Worm (Caenorhabditis elegans) whole organism, early embryonic: ENCODE results near the gene F18C5.10.
A peak's percentile ranks its signal among the peaks of the same experiment; 100 is the strongest.

Source experiments
- B0310.2 ChIP-seq: sonication (generic microtip); optimal IDR thresholded peaks from 2 replicates; lab custom pipeline; 2016; ENCODE audit warnings: mild to moderate bottlenecking, missing genetic modification characterization, missing compliant biosample characterization
- F13C5.2 ChIP-seq: sonication (generic microtip); optimal IDR thresholded peaks from 2 replicates; lab custom pipeline; 2017; ENCODE audit warnings: mild to moderate bottlenecking, missing genetic modification characterization, inconsistent platforms, missing compliant biosample characterization
- aly-1 ChIP-seq: sonication (generic microtip); optimal IDR thresholded peaks from 2 replicates; lab custom pipeline; 2016; ENCODE audit warnings: missing genetic modification characterization, missing compliant biosample characterization
- ama-1 ChIP-seq: fragments of 150-350 bp; optimal IDR thresholded peaks from 2 replicates; lab custom pipeline; 2014
- ceh-13 ChIP-seq: fragments of 200-800 bp; sonication (Bioruptor generic); optimal IDR thresholded peaks from 2 replicates; lab custom pipeline; 2018; ENCODE audit warnings: mild to moderate bottlenecking, missing genetic modification characterization, missing compliant biosample characterization
- ceh-36 ChIP-seq: sonication (generic microtip); optimal IDR thresholded peaks from 2 replicates; lab custom pipeline; 2016; ENCODE audit warnings: missing genetic modification characterization, inconsistent platforms, missing compliant biosample characterization
- ets-7 ChIP-seq: sonication (generic microtip); optimal IDR thresholded peaks from 2 replicates; lab custom pipeline; 2016; ENCODE audit warnings: missing genotype, missing genetic modification characterization, missing compliant biosample characterization
- flt-1 ChIP-seq: fragments of 200-800 bp; sonication (Bioruptor generic); IDR thresholded peaks from 2 replicates; pipeline ENCODE4 v1.3.6; 2022; ENCODE audit warnings: missing genetic modification characterization, missing compliant biosample characterization
- hmbx-1 ChIP-seq: sonication (generic microtip); optimal IDR thresholded peaks from 2 replicates; lab custom pipeline; 2016; ENCODE audit warnings: mild to moderate bottlenecking, missing genetic modification characterization, missing compliant biosample characterization
- hmg-4 ChIP-seq: fragments of 200-800 bp; sonication (Bioruptor generic); optimal IDR thresholded peaks from 2 replicates; lab custom pipeline; 2018; ENCODE audit warnings: mild to moderate bottlenecking, missing genetic modification characterization, missing compliant biosample characterization
- hnd-1 ChIP-seq: sonication (generic microtip); optimal IDR thresholded peaks from 2 replicates; lab custom pipeline; 2016; ENCODE audit warnings: missing genetic modification characterization, missing compliant biosample characterization
- pes-1 ChIP-seq: fragments of 200-800 bp; sonication (Bioruptor generic); IDR thresholded peaks from 2 replicates; pipeline ENCODE4 v1.3.6; 2022; ENCODE audit warnings: missing genetic modification reagents, missing genetic modification characterization, missing compliant biosample characterization
- scrt-1 ChIP-seq: fragments of 200-800 bp; sonication (Bioruptor generic); IDR thresholded peaks from 2 replicates; pipeline ENCODE4 v1.3.6; 2022; ENCODE audit warnings: missing genetic modification characterization, missing compliant biosample characterization
- sea-1 ChIP-seq: fragments of 200-800 bp; sonication (Bioruptor generic); conservative IDR thresholded peaks from 2 replicates; pipeline ENCODE4 v1.3.6; 2022; ENCODE audit warnings: missing genetic modification characterization, missing compliant biosample characterization
- tbx-11 ChIP-seq: fragments of 200-800 bp; sonication (Bioruptor generic); IDR thresholded peaks from 2 replicates; pipeline ENCODE4 v1.3.6; 2022; ENCODE audit warnings: missing genetic modification characterization, missing compliant biosample characterization
- tbx-37 ChIP-seq: fragments of 200-800 bp; sonication (Bioruptor generic); conservative IDR thresholded peaks from 2 replicates; pipeline ENCODE4 v1.3.6; 2022; ENCODE audit warnings: missing genetic modification reagents, missing genetic modification characterization, missing compliant biosample characterization
- tra-4 ChIP-seq: sonication (generic microtip); optimal IDR thresholded peaks from 2 replicates; lab custom pipeline; 2017; ENCODE audit warnings: missing genetic modification characterization, missing compliant biosample characterization

The F18C5.10 gene

ce11 chrII:6594151-6594550 lies 32.9 kb upstream of the F18C5.10 start, which contains the start of gene aipr-1:
TSS of gene aipr-1 (minus strand) at chrII:6594251.
- TF ChIP-seq sea-1 (GFP tag; lab: Robert Waterston, UW) (no peak), hnd-1 (tag; lab: Kevin White, UChicago) (no peak), ceh-36 (tag; lab: Kevin White, UChicago) (no peak), tbx-37 (GFP tag; lab: Robert Waterston, UW) (no peak), ets-7 (tag; lab: Kevin White, UChicago) (no peak), hmg-4 (GFP tag; lab: Kevin White, UChicago) (no peak), B0310.2 (tag; lab: Kevin White, UChicago) (no peak), pes-1 (no peak), F13C5.2 (tag; lab: Kevin White, UChicago) (no peak), tbx-11 (GFP tag; lab: Robert Waterston, UW) (no peak)

- TF ChIP-seq tbx-11 (GFP tag; lab: Robert Waterston, UW): no peak
- TF ChIP-seq tra-4 (tag; lab: Kevin White, UChicago): no peak
- TF ChIP-seq flt-1 (GFP tag; lab: Robert Waterston, UW): no peak
- no peak for TF ChIP-seq hmg-4 (GFP tag; lab: Kevin White, UChicago)
- no peak for TF ChIP-seq tbx-37 (GFP tag; lab: Robert Waterston, UW)
- no peak for TF ChIP-seq ceh-13 (GFP tag; lab: Kevin White, UChicago)
- no peak for TF ChIP-seq ceh-36 (tag; lab: Kevin White, UChicago)
- no peak for TF ChIP-seq B0310.2 (tag; lab: Kevin White, UChicago)
- TF ChIP-seq ama-1: no peak
- no peak for TF ChIP-seq sea-1 (GFP tag; lab: Robert Waterston, UW)
These were observed 31.0 kb upstream of the F18C5.10 start, which contains the start of gene C56C10.9 for ce11 chrII:6592251-6592650. TSS of gene C56C10.9 (minus strand) at chrII:6592351.

ce11 chrII:6591000-6591399 lies 29.8 kb upstream of the F18C5.10 start:
- no peak for TF ChIP-seq tbx-11 (GFP tag; lab: Robert Waterston, UW)

- TF ChIP-seq F13C5.2 (tag; lab: Kevin White, UChicago): no peak
- TF ChIP-seq tbx-37 (GFP tag; lab: Robert Waterston, UW): no peak
- TF ChIP-seq pes-1: no peak
- TF ChIP-seq hnd-1 (tag; lab: Kevin White, UChicago): no peak
- no peak for TF ChIP-seq tra-4 (tag; lab: Kevin White, UChicago)
- TF ChIP-seq hmg-4 (GFP tag; lab: Kevin White, UChicago): no peak
- TF ChIP-seq ceh-13 (GFP tag; lab: Kevin White, UChicago): no peak
These were observed 28.2 kb upstream of the F18C5.10 start, which contains the start of gene vps-32.1 for ce11 chrII:6589408-6589807. TSS of gene vps-32.1 (plus strand) at chrII:6589708.

- TF ChIP-seq B0310.2 (tag; lab: Kevin White, UChicago) (no peak), hmg-4 (GFP tag; lab: Kevin White, UChicago) (peak; percentile 1), hnd-1 (tag; lab: Kevin White, UChicago) (no peak), ets-7 (tag; lab: Kevin White, UChicago) (peak; percentile 25), ceh-36 (tag; lab: Kevin White, UChicago) (no peak), ama-1 (no peak), F13C5.2 (tag; lab: Kevin White, UChicago) (peak; percentile 72), ceh-13 (GFP tag; lab: Kevin White, UChicago) (no peak), tra-4 (tag; lab: Kevin White, UChicago) (no peak), tbx-11 (GFP tag; lab: Robert Waterston, UW) (no peak), flt-1 (GFP tag; lab: Robert Waterston, UW) (no peak), hmbx-1 (no peak), aly-1 (tag; lab: Kevin White, UChicago) (no peak), sea-1 (GFP tag; lab: Robert Waterston, UW) (no peak), tbx-37 (GFP tag; lab: Robert Waterston, UW) (no peak), pes-1 (no peak)
These were observed 27.5 kb upstream of the F18C5.10 start, which contains the start of gene icd-1 for ce11 chrII:6588605-6589292. TSS of gene icd-1 (minus strand) at chrII:6588655.

- no peak for TF ChIP-seq F13C5.2 (tag; lab: Kevin White, UChicago)
- TF ChIP-seq tbx-37 (GFP tag; lab: Robert Waterston, UW): no peak
- no peak for TF ChIP-seq sea-1 (GFP tag; lab: Robert Waterston, UW)
- TF ChIP-seq hmbx-1: no peak
- no peak for TF ChIP-seq ama-1
- no peak for TF ChIP-seq B0310.2 (tag; lab: Kevin White, UChicago)
- TF ChIP-seq tra-4 (tag; lab: Kevin White, UChicago): no peak
- no peak for TF ChIP-seq flt-1 (GFP tag; lab: Robert Waterston, UW)
- no peak for TF ChIP-seq ets-7 (tag; lab: Kevin White, UChicago)
- TF ChIP-seq tbx-11 (GFP tag; lab: Robert Waterston, UW): no peak
- TF ChIP-seq hmg-4 (GFP tag; lab: Kevin White, UChicago): no peak
- TF ChIP-seq pes-1: no peak
- no peak for TF ChIP-seq ceh-36 (tag; lab: Kevin White, UChicago)
- no peak for TF ChIP-seq aly-1 (tag; lab: Kevin White, UChicago)
- TF ChIP-seq ceh-13 (GFP tag; lab: Kevin White, UChicago): no peak
- no peak for TF ChIP-seq hnd-1 (tag; lab: Kevin White, UChicago)
These were observed 26.1 kb upstream of the F18C5.10 start, which contains the start of gene C56C10.7 for ce11 chrII:6587264-6587870. TSS of gene C56C10.7 (minus strand) at chrII:6587575.

ce11 chrII:6582758-6583157 lies 21.5 kb upstream of the F18C5.10 start, which contains the start of gene C56C10.4:
TSS of gene C56C10.4 (plus strand) at chrII:6583058.
- TF ChIP-seq ceh-36 (tag; lab: Kevin White, UChicago): no peak
- TF ChIP-seq ets-7 (tag; lab: Kevin White, UChicago): no peak
- TF ChIP-seq hmbx-1: no peak
- TF ChIP-seq tbx-11 (GFP tag; lab: Robert Waterston, UW): no peak
- no peak for TF ChIP-seq aly-1 (tag; lab: Kevin White, UChicago)
- no peak for TF ChIP-seq hmg-4 (GFP tag; lab: Kevin White, UChicago)
- no peak for TF ChIP-seq ama-1
- no peak for TF ChIP-seq sea-1 (GFP tag; lab: Robert Waterston, UW)
- TF ChIP-seq tbx-37 (GFP tag; lab: Robert Waterston, UW): no peak
- no peak for TF ChIP-seq hnd-1 (tag; lab: Kevin White, UChicago)
- TF ChIP-seq F13C5.2 (tag; lab: Kevin White, UChicago): no peak
- TF ChIP-seq tra-4 (tag; lab: Kevin White, UChicago): no peak
- TF ChIP-seq pes-1: no peak
- no peak for TF ChIP-seq B0310.2 (tag; lab: Kevin White, UChicago)
- TF ChIP-seq ceh-13 (GFP tag; lab: Kevin White, UChicago): no peak
- no peak for TF ChIP-seq scrt-1 (GFP tag; lab: Robert Waterston, UW)
